Worm (Caenorhabditis elegans) whole organism, L2 larva: ENCODE results near the gene slc-25A10.

Experiments
- C34F6.9 ChIP-seq: fragments of 150-350 bp; optimal IDR thresholded peaks from 2 replicates; lab custom pipeline; 2014; ENCODE audit warnings: missing biosample characterization, missing genetic modification characterization
- F13H6.1 ChIP-seq: sonication (generic microtip); optimal IDR thresholded peaks from 2 replicates; lab custom pipeline; 2016; ENCODE audit warnings: missing genetic modification characterization, missing compliant biosample characterization
- R02D3.7 ChIP-seq: fragments of 150-350 bp; optimal IDR thresholded peaks from 2 replicates; lab custom pipeline; 2014; ENCODE audit warnings: missing biosample characterization, missing genetic modification characterization
- Y55F3AM.14 ChIP-seq: fragments of 200-800 bp; sonication (Bioruptor generic); optimal IDR thresholded peaks from 2 replicates; lab custom pipeline; 2018; ENCODE audit warnings: mild to moderate bottlenecking, missing genetic modification characterization, missing compliant biosample characterization
- ZK546.5 ChIP-seq: sonication (generic microtip); optimal IDR thresholded peaks from 2 replicates; lab custom pipeline; 2017; ENCODE audit warnings: missing biosample characterization, missing genetic modification characterization
- alr-1 ChIP-seq: fragments of 150-350 bp; optimal IDR thresholded peaks from 2 replicates; lab custom pipeline; 2014; ENCODE audit warnings: missing biosample characterization, missing genetic modification characterization
- aly-2 ChIP-seq: fragments of 150-350 bp; optimal IDR thresholded peaks from 2 replicates; lab custom pipeline; 2014; ENCODE audit warnings: missing biosample characterization, missing genetic modification characterization
- ama-1 ChIP-seq: fragments of 150-350 bp; optimal IDR thresholded peaks from 2 replicates; lab custom pipeline; 2018; ENCODE audit warnings: inconsistent platforms
- blmp-1 ChIP-seq: sonication (generic microtip); optimal IDR thresholded peaks from 2 replicates; lab custom pipeline; 2017; ENCODE audit warnings: missing genetic modification characterization, mild to moderate bottlenecking, missing compliant biosample characterization, antibody characterized with exemption, moderate library complexity; ENCODE audit not compliant: insufficient read depth
- ceh-16 ChIP-seq: fragments of 150-350 bp; optimal IDR thresholded peaks from 2 replicates; lab custom pipeline; 2014; ENCODE audit warnings: missing biosample characterization, missing genetic modification characterization
- ceh-82 ChIP-seq: fragments of 150-350 bp; optimal IDR thresholded peaks from 2 replicates; lab custom pipeline; 2014; ENCODE audit warnings: missing biosample characterization, missing genetic modification characterization
- crh-2 ChIP-seq: sonication (generic microtip); optimal IDR thresholded peaks from 2 replicates; lab custom pipeline; 2017; ENCODE audit warnings: missing biosample characterization, missing genetic modification characterization
- dmd-4 ChIP-seq: sonication (generic microtip); optimal IDR thresholded peaks from 2 replicates; lab custom pipeline; 2017; ENCODE audit warnings: missing biosample characterization, missing genetic modification characterization
- egl-27 ChIP-seq: sonication (generic microtip); optimal IDR thresholded peaks from 3 replicates; lab custom pipeline; 2017; ENCODE audit warnings: missing biosample characterization, missing genetic modification reagents, missing genetic modification characterization
- elt-1 ChIP-seq: fragments of 150-350 bp; optimal IDR thresholded peaks from 2 replicates; lab custom pipeline; 2014; ENCODE audit warnings: missing biosample characterization, missing genetic modification characterization
- elt-3 ChIP-seq: sonication (generic microtip); optimal IDR thresholded peaks from 2 replicates; lab custom pipeline; 2017; ENCODE audit warnings: missing biosample characterization, missing genetic modification characterization
- fos-1 ChIP-seq: fragments of 150-350 bp; optimal IDR thresholded peaks from 2 replicates; lab custom pipeline; 2014; ENCODE audit warnings: missing biosample characterization, missing genetic modification characterization
- gmeb-1 ChIP-seq: fragments of 150-350 bp; optimal IDR thresholded peaks from 2 replicates; lab custom pipeline; 2014; ENCODE audit warnings: missing biosample characterization, missing genetic modification characterization
- lin-11 ChIP-seq: fragments of 150-350 bp; sonication (generic microtip); optimal IDR thresholded peaks from 2 replicates; lab custom pipeline; 2014; ENCODE audit warnings: missing biosample characterization, missing genetic modification characterization, inconsistent platforms, mixed read lengths
- lin-13 ChIP-seq: fragments of 150-350 bp; optimal IDR thresholded peaks from 2 replicates; lab custom pipeline; 2014; ENCODE audit warnings: missing biosample characterization, missing genetic modification reagents, missing genetic modification characterization
- lin-39 ChIP-seq: fragments of 150-350 bp; optimal IDR thresholded peaks from 2 replicates; lab custom pipeline; 2014; ENCODE audit warnings: missing biosample characterization, missing genetic modification reagents, missing genetic modification characterization
- lsy-2 ChIP-seq, 2 experiments: fragments of 150-350 bp in 1 of 2; sonication (generic microtip) in 1 of 2; optimal IDR thresholded peaks; 2 replicates each; lab custom pipeline; 2014 to 2017; ENCODE audit warnings: missing biosample characterization in 2 of 2, missing genetic modification characterization in 2 of 2
- mab-5 ChIP-seq: fragments of 150-350 bp; optimal IDR thresholded peaks from 2 replicates; lab custom pipeline; 2014; ENCODE audit warnings: missing biosample characterization, missing genetic modification characterization
- mbf-1 ChIP-seq: sonication (generic microtip); optimal IDR thresholded peaks from 2 replicates; lab custom pipeline; 2017; ENCODE audit warnings: missing biosample characterization, missing genetic modification characterization
- mdl-1 ChIP-seq, 2 experiments: fragments of 150-350 bp in 1 of 2; sonication (generic microtip) in 1 of 2; optimal IDR thresholded peaks; 2 replicates each; lab custom pipeline; 2017; ENCODE audit warnings: missing biosample characterization in 2 of 2, missing genetic modification characterization in 2 of 2
- nhr-10 ChIP-seq: sonication (generic microtip); optimal IDR thresholded peaks from 2 replicates; lab custom pipeline; 2017; ENCODE audit warnings: missing biosample characterization, missing genetic modification characterization
- nhr-11 ChIP-seq: fragments of 150-350 bp; optimal IDR thresholded peaks from 2 replicates; lab custom pipeline; 2014; ENCODE audit warnings: missing biosample characterization, missing genetic modification characterization
- nhr-12 ChIP-seq: fragments of 150-350 bp; optimal IDR thresholded peaks from 2 replicates; lab custom pipeline; 2014; ENCODE audit warnings: missing biosample characterization, missing genetic modification characterization
- nhr-129 ChIP-seq: fragments of 150-350 bp; optimal IDR thresholded peaks from 2 replicates; lab custom pipeline; 2014; ENCODE audit warnings: missing biosample characterization, missing genetic modification characterization
- nhr-21 ChIP-seq: fragments of 150-350 bp; optimal IDR thresholded peaks from 2 replicates; lab custom pipeline; 2014; ENCODE audit warnings: missing biosample characterization, missing genetic modification characterization
- nhr-23 ChIP-seq: fragments of 150-350 bp; optimal IDR thresholded peaks from 2 replicates; lab custom pipeline; 2014; ENCODE audit warnings: missing biosample characterization, missing genetic modification reagents, missing genetic modification characterization
- nhr-237 ChIP-seq: fragments of 150-350 bp; optimal IDR thresholded peaks from 2 replicates; lab custom pipeline; 2014; ENCODE audit warnings: missing biosample characterization, missing genetic modification characterization
- nhr-25 ChIP-seq: fragments of 150-350 bp; sonication (generic microtip); optimal IDR thresholded peaks from 3 replicates; lab custom pipeline; 2014; ENCODE audit warnings: missing biosample characterization, missing genetic modification characterization
- nhr-6 ChIP-seq: fragments of 150-350 bp; optimal IDR thresholded peaks from 2 replicates; lab custom pipeline; 2014; ENCODE audit warnings: missing biosample characterization, missing genetic modification characterization
- nhr-77 ChIP-seq: fragments of 150-350 bp; optimal IDR thresholded peaks from 2 replicates; lab custom pipeline; 2014; ENCODE audit warnings: missing biosample characterization, missing genetic modification characterization
- peb-1 ChIP-seq: fragments of 150-350 bp; optimal IDR thresholded peaks from 2 replicates; lab custom pipeline; 2014; ENCODE audit warnings: missing biosample characterization, missing genetic modification characterization
- sem-4 ChIP-seq: fragments of 150-350 bp; optimal IDR thresholded peaks from 2 replicates; lab custom pipeline; 2014; ENCODE audit warnings: missing biosample characterization, missing genetic modification reagents, missing genetic modification characterization
- skn-1 ChIP-seq: sonication (generic microtip); optimal IDR thresholded peaks from 2 replicates; lab custom pipeline; 2017; ENCODE audit warnings: missing biosample characterization, missing genetic modification characterization
- sma-3 ChIP-seq: sonication (generic microtip); optimal IDR thresholded peaks from 2 replicates; lab custom pipeline; 2016; ENCODE audit warnings: missing genetic modification reagents, missing genetic modification characterization, missing compliant biosample characterization
- sma-9 ChIP-seq, 2 experiments: fragments of 150-350 bp in 1 of 2; sonication (generic microtip) in 1 of 2; optimal IDR thresholded peaks; 2 replicates each; lab custom pipeline; 2014 to 2016; ENCODE audit warnings: missing genetic modification characterization in 2 of 2, mild to moderate bottlenecking in 1 of 2, missing biosample characterization in 1 of 2, missing compliant biosample characterization in 1 of 2, missing genetic modification reagents in 1 of 2, moderate library complexity in 1 of 2
- snpc-4 ChIP-seq: fragments of 150-350 bp; optimal IDR thresholded peaks from 2 replicates; lab custom pipeline; 2014; ENCODE audit warnings: missing biosample characterization, missing genetic modification characterization
- unc-39 ChIP-seq: fragments of 150-350 bp; optimal IDR thresholded peaks from 2 replicates; lab custom pipeline; 2014; ENCODE audit warnings: missing biosample characterization, missing genetic modification characterization
- unc-55 ChIP-seq: fragments of 150-350 bp; sonication (generic microtip); optimal IDR thresholded peaks from 3 replicates; lab custom pipeline; 2014; ENCODE audit warnings: missing biosample characterization, missing genetic modification reagents, missing genetic modification characterization
- unc-62 ChIP-seq: fragments of 150-350 bp; optimal IDR thresholded peaks from 2 replicates; lab custom pipeline; 2014; ENCODE audit warnings: missing biosample characterization, missing genetic modification reagents, missing genetic modification characterization
- zag-1 ChIP-seq: fragments of 150-350 bp; optimal IDR thresholded peaks from 2 replicates; lab custom pipeline; 2014; ENCODE audit warnings: missing biosample characterization, missing genetic modification characterization
- ztf-1 ChIP-seq: fragments of 200-800 bp; sonication (Bioruptor generic); conservative IDR thresholded peaks from 2 replicates; pipeline ENCODE4 v1.3.6; 2022; ENCODE audit warnings: missing genetic modification characterization, missing compliant biosample characterization
- ztf-11 ChIP-seq: sonication (generic microtip); optimal IDR thresholded peaks from 2 replicates; lab custom pipeline; 2017; ENCODE audit warnings: missing biosample characterization, missing genetic modification characterization
- ztf-4 ChIP-seq: fragments of 150-350 bp; optimal IDR thresholded peaks from 2 replicates; lab custom pipeline; 2014; ENCODE audit warnings: missing biosample characterization, missing genetic modification characterization

The slc-25A10 gene

ce11 chrX:6750145-6750544, 24.7 kb upstream of the slc-25A10 start (continued):
- TF ChIP-seq dmd-4 (tag; lab: Kevin White, UChicago), result no peak
- TF ChIP-seq nhr-21 (tag; lab: Kevin White, UChicago), result peak; percentile 94
- TF ChIP-seq alr-1, result peak; percentile 51
- TF ChIP-seq nhr-23 (tag; lab: Kevin White, UChicago), result no peak
- peak; percentile 94 for TF ChIP-seq sma-3 (GFP tag; lab: Kevin White, UChicago)
- TF ChIP-seq sem-4, result peak; percentile 75
- peak; percentile 61 for TF ChIP-seq snpc-4
- TF ChIP-seq fos-1 (tag; lab: Kevin White, UChicago), result peak; percentile 85
- no peak for TF ChIP-seq aly-2 (tag; lab: Kevin White, UChicago)
- no peak for TF ChIP-seq elt-1 (tag; lab: Kevin White, UChicago)
- TF ChIP-seq F13H6.1, result peak; percentile 98
- TF ChIP-seq egl-27 (tag; lab: Kevin White, UChicago), result peak; percentile 95
- no peak for TF ChIP-seq mbf-1 (tag; lab: Kevin White, UChicago)
- TF ChIP-seq crh-2, result peak; percentile 83

ce11 chrX:6749124-6749822, 23.8 kb upstream of the slc-25A10 start:
- TF ChIP-seq C34F6.9 (tag; lab: Kevin White, UChicago) (no peak), sma-9 (GFP tag; optimal IDR thresholded peaks at IDR 0.05; lab: Kevin White, UChicago) (peak; percentile 83), sma-9 (tag; optimal IDR thresholded peaks at IDR 0.05; lab: Kevin White, UChicago) (no peak), nhr-21 (tag; lab: Kevin White, UChicago) (peak; percentile 97), alr-1 (no peak), nhr-77 (tag; lab: Kevin White, UChicago) (no peak), mdl-1 (tag; optimal IDR thresholded peaks at IDR 0.05; lab: Kevin White, UChicago) (peak; percentile 98 to 99), unc-62 (GFP tag; lab: Kevin White, UChicago) (no peak), F13H6.1 (peak; percentile 83), nhr-6 (tag; lab: Kevin White, UChicago) (peak; percentile 30), snpc-4 (no peak), nhr-12 (tag; lab: Kevin White, UChicago) (no peak), elt-1 (tag; lab: Kevin White, UChicago) (no peak), ceh-82 (tag; lab: Kevin White, UChicago) (no peak), lsy-2 (tag; optimal IDR thresholded peaks at IDR 0.05; lab: Kevin White, UChicago) (peak in 1 of 2 experiments; percentile 53), nhr-25 (tag; lab: Kevin White, UChicago) (peak; percentile 92), nhr-11 (tag; lab: Kevin White, UChicago) (no peak), zag-1 (tag; lab: Kevin White, UChicago) (no peak), ztf-4 (peak; percentile 20), crh-2 (peak; percentile 47), ztf-11 (tag; lab: Kevin White, UChicago) (no peak), R02D3.7 (tag; lab: Kevin White, UChicago) (no peak), gmeb-1 (tag; lab: Kevin White, UChicago) (peak; percentile 61), ZK546.5 (tag; lab: Kevin White, UChicago) (no peak), sem-4 (peak; percentile 26), nhr-237 (tag; lab: Kevin White, UChicago) (no peak), nhr-129 (tag; lab: Kevin White, UChicago) (peak; percentile 97), peb-1 (no peak), aly-2 (tag; lab: Kevin White, UChicago) (no peak), nhr-10 (no peak), lin-13 (no peak), ztf-1 (no peak), ceh-16 (tag; lab: Kevin White, UChicago) (no peak), egl-27 (tag; lab: Kevin White, UChicago) (peak; percentile 14), unc-55 (GFP tag; lab: Kevin White, UChicago) (no peak), elt-3 (tag; lab: Kevin White, UChicago) (no peak), lin-11 (tag; lab: Kevin White, UChicago) (no peak), fos-1 (tag; lab: Kevin White, UChicago) (peak; percentile 7), lin-39 (tag; lab: Kevin White, UChicago) (no peak), Y55F3AM.14 (GFP tag; lab: Kevin White, UChicago) (peak; percentile 75), blmp-1 (tag; lab: Kevin White, UChicago) (peak; percentile 66), ama-1 (no peak), skn-1 (no peak), mab-5 (tag; lab: Kevin White, UChicago) (no peak), sma-3 (GFP tag; lab: Kevin White, UChicago) (peak; percentile 96), mbf-1 (tag; lab: Kevin White, UChicago) (no peak), unc-39 (tag; lab: Kevin White, UChicago) (no peak), dmd-4 (tag; lab: Kevin White, UChicago) (no peak)
